Worm (Caenorhabditis elegans): ENCODE data around the gene F28E10.1.

Gene F28E10.1

DNA sequence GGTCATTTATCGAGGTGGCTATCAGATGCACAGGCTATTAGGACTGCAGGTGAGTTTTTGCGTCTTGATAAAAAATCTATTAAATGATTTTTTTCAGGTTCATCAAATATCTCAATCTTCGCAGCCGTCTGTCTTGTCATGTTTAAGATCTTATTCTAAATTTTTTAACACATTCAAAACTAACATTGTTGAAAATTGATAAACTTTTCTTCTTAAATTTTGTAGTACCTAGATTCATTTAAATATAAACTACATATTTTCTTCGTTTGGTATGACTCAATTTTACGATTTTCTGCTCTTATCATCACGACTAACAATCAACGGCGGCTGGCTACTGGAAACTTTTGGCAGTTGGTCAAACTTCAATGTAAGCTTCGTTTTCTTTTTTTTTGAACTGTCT lies 33.9 kb downstream of the F28E10.1 start, which contains the start of gene F19C7.4:
Gene F19C7.4 (plus strand): TSS at position 301 of the 400 bp plus-strand sequence.
- TF ChIP-seq efl-1 (optimal IDR thresholded peaks at IDR 0.05) (no peak), efl-1 (GFP tag; optimal IDR thresholded peaks at IDR 0.05 in 1 of 2) (peak in 1 of 2 experiments; percentile 67), lin-14 (GFP tag; optimal IDR thresholded peaks at IDR 0.05) (no peak)

DNA sequence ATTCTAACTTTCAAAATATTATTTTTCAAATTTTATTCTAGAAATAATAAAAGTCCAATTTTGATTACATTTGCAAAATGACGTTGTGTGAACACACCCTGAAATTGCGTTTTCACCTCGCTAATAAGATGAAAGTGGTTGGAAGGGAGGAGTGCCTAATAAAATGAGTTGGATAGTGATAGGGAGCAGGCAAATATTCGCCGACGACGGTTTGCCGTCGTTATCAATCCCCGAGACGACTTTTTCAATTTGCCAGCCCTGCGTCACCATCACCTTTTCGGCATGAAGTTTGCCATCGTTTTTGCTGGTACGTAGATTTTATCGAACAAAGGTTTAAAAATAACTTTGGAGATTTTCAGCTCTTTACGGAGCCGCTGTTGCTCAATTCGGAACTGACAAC lies 37.0 kb downstream of the F28E10.1 start, which contains the start of gene nspg-10:
Gene nspg-10 (plus strand): TSS at position 179 of the 400 bp plus-strand sequence.
- TF ChIP-seq unc-98 (GFP tag; IDR thresholded peaks at IDR 0.05), result no peak
- peak; percentile 34 for TF ChIP-seq elt-2 (tag; optimal IDR thresholded peaks at IDR 0.05)

DNA sequence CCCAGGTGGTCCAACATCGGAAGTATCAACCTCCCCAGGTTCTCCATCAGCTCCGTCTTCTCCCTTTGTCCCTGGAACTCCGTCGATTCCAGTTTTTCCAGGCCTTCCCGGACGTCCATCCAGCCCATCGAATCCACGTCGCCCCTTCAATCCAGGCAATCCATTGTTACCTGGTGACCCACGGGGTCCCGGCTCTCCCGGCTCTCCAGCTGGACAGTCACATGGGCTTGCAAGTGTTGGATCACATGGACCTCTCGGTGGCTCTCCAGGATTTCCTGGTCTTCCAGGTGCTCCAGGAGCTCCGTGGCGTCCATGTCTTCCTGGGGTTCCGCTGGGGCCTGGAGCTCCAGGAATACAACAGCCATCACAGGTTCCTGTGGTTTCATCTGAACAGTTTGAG lies 40.0 kb downstream of the F28E10.1 start:
- TF ChIP-seq snu-23 (GFP tag; optimal IDR thresholded peaks at IDR 0.05) (no peak), ama-1 (optimal IDR thresholded peaks at IDR 0.05) (no peak), blmp-1 (tag; optimal IDR thresholded peaks at IDR 0.05) (no peak), fos-1 (tag; optimal IDR thresholded peaks at IDR 0.05) (no peak), unc-30 (tag; optimal IDR thresholded peaks at IDR 0.05) (no peak), mef-2 (tag; optimal IDR thresholded peaks at IDR 0.05) (no peak), unc-98 (GFP tag; IDR thresholded peaks at IDR 0.05) (no peak), dpl-1 (GFP tag; optimal IDR thresholded peaks at IDR 0.05) (no peak), nhr-71 (tag; optimal IDR thresholded peaks at IDR 0.05) (no peak)

DNA sequence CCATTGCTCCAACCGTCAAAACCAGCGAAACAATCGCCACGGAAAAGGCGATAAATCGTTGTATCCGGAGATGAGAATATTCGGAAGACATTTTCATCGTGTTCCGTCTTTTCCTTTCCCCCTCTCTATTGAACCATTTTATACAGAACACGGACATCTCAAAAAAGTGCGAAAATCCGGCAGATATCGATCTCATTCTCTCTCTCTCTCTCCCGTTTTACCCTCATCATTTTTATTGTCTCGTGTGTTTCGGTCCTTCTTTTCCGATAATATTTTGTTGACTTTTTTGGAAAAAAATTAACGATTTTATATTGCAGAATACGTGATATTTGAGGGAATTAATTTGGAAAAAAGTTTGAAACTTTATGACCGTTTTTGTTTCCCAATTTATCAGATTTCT lies 40.9 kb downstream of the F28E10.1 start, which contains the start of gene col-110:
Gene col-110 (minus strand): TSS at position 101 of the 400 bp plus-strand sequence.
- no peak for TF ChIP-seq ztf-4 (tag; optimal IDR thresholded peaks at IDR 0.05)
- no peak for TF ChIP-seq nhr-76 (tag; optimal IDR thresholded peaks at IDR 0.05)
- TF ChIP-seq aly-2 (tag; optimal IDR thresholded peaks at IDR 0.05), result no peak
- no peak for TF ChIP-seq ceh-82 (tag; optimal IDR thresholded peaks at IDR 0.05)
- TF ChIP-seq skn-1 (tag; optimal IDR thresholded peaks at IDR 0.05), result no peak
- TF ChIP-seq elt-2 (tag; optimal IDR thresholded peaks at IDR 0.05), result no peak
- no peak for TF ChIP-seq isw-1 (GFP tag; IDR thresholded peaks at IDR 0.05)
- no peak for TF ChIP-seq nhr-47 (tag; optimal IDR thresholded peaks at IDR 0.05)
- no peak for TF ChIP-seq mep-1 (tag; optimal IDR thresholded peaks at IDR 0.05)
- TF ChIP-seq sptf-1 (tag; optimal IDR thresholded peaks at IDR 0.05), result no peak
- TF ChIP-seq lin-39 (tag; optimal IDR thresholded peaks at IDR 0.05), result no peak
- TF ChIP-seq egl-13 (tag; optimal IDR thresholded peaks at IDR 0.05), result no peak
- TF ChIP-seq ceh-8 (GFP tag; optimal IDR thresholded peaks at IDR 0.05), result no peak
- no peak for TF ChIP-seq unc-98 (GFP tag; IDR thresholded peaks at IDR 0.05)
- TF ChIP-seq mab-9 (GFP tag; IDR thresholded peaks at IDR 0.05), result no peak

DNA sequence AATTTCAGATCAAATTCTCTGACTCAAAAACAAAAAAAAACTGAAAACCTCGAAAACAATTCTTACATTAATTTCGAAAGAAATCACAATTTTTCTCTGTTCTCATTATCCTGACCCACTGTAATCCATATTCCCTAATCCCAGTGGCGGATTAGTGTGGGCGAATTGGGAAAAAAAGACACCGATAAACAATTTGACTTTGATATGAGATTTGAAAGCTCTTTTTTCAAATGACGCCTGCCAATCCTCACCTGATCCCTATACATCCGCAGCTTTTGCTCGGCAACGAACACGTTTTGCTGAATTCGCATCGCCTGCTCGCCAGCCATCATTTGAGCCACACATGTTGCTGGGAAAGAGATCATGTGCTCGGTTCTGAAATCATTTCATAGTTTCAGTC lies 43.1 kb downstream of the F28E10.1 start:
- peak; percentile 61 for TF ChIP-seq dsc-1 (tag; optimal IDR thresholded peaks at IDR 0.05)
- TF ChIP-seq grh-1 (GFP tag; IDR thresholded peaks at IDR 0.05), result no peak
- no peak for TF ChIP-seq C34B4.2 (tag; optimal IDR thresholded peaks at IDR 0.05)
- TF ChIP-seq blmp-1 (tag; optimal IDR thresholded peaks at IDR 0.05), result no peak
- no peak for TF ChIP-seq nhr-90 (tag; optimal IDR thresholded peaks at IDR 0.05; ENCODE audit: poor library complexity)
- no peak for TF ChIP-seq sup-37 (GFP tag; optimal IDR thresholded peaks at IDR 0.05)
- no peak for TF ChIP-seq ceh-63 (GFP tag; optimal IDR thresholded peaks at IDR 0.05)
- TF ChIP-seq lin-14 (GFP tag; optimal IDR thresholded peaks at IDR 0.05), result no peak
- TF ChIP-seq ceh-82 (tag; optimal IDR thresholded peaks at IDR 0.05), result no peak
- TF ChIP-seq tlp-1 (tag; optimal IDR thresholded peaks at IDR 0.05), result no peak
- no peak for TF ChIP-seq ama-1 (optimal IDR thresholded peaks at IDR 0.05)
- TF ChIP-seq ces-1 (GFP tag; optimal IDR thresholded peaks at IDR 0.05), result no peak
- TF ChIP-seq rnt-1 (tag; optimal IDR thresholded peaks at IDR 0.05), result no peak
- TF ChIP-seq pax-3 (tag; optimal IDR thresholded peaks at IDR 0.05), result peak; percentile 61
- no peak for TF ChIP-seq elt-2 (tag; optimal IDR thresholded peaks at IDR 0.05)
- no peak for TF ChIP-seq nhr-77 (tag; optimal IDR thresholded peaks at IDR 0.05)
- no peak for TF ChIP-seq mef-2 (tag; optimal IDR thresholded peaks at IDR 0.05)
- no peak for TF ChIP-seq aha-1 (tag; optimal IDR thresholded peaks at IDR 0.05)
- TF ChIP-seq zip-4 (GFP tag; optimal IDR thresholded peaks at IDR 0.05), result no peak
- no peak for TF ChIP-seq elt-3 (tag; optimal IDR thresholded peaks at IDR 0.05)
- TF ChIP-seq mab-9 (GFP tag; IDR thresholded peaks at IDR 0.05), result no peak
- no peak for TF ChIP-seq nhr-28 (tag; optimal IDR thresholded peaks at IDR 0.05)
- TF ChIP-seq mdl-1 (tag; optimal IDR thresholded peaks at IDR 0.05), result no peak
- no peak for TF ChIP-seq C04F5.9 (tag; optimal IDR thresholded peaks at IDR 0.05)
- TF ChIP-seq fkh-8 (tag; optimal IDR thresholded peaks at IDR 0.05), result peak; percentile 48
- no peak for TF ChIP-seq efl-1 (optimal IDR thresholded peaks at IDR 0.05)
- TF ChIP-seq efl-1 (GFP tag; optimal IDR thresholded peaks at IDR 0.05 in 1 of 2), result peak in 1 of 2 experiments; percentile 39
- TF ChIP-seq unc-98 (GFP tag; IDR thresholded peaks at IDR 0.05), result no peak
- TF ChIP-seq aly-2 (tag; optimal IDR thresholded peaks at IDR 0.05), result no peak
- TF ChIP-seq dpl-1 (GFP tag; optimal IDR thresholded peaks at IDR 0.05), result no peak
- no peak for TF ChIP-seq nhr-71 (tag; optimal IDR thresholded peaks at IDR 0.05)

Data from whole organism, L1 larva.